Worm (Caenorhabditis elegans) whole organism, late embryonic: ENCODE measurements around the gene K02E2.11.
A peak's percentile ranks its signal among the peaks of the same experiment; 100 is the strongest.

Experiments
- C08G9.2 ChIP-seq: sonication (generic microtip); optimal IDR thresholded peaks from 2 replicates; lab custom pipeline; 2016; ENCODE audit warnings: mild to moderate bottlenecking, missing genetic modification characterization, moderate library complexity, missing compliant biosample characterization
- C38D4.7 ChIP-seq: fragments of 200-800 bp; sonication (Bioruptor generic); optimal IDR thresholded peaks from 2 replicates; lab custom pipeline; 2018; ENCODE audit warnings: mild to moderate bottlenecking, missing genetic modification characterization, moderate library complexity, missing compliant biosample characterization
- F13H6.1 ChIP-seq: sonication (generic microtip); optimal IDR thresholded peaks from 2 replicates; lab custom pipeline; 2016; ENCODE audit warnings: missing genetic modification characterization, missing compliant biosample characterization
- T23F11.4 ChIP-seq: fragments of 200-800 bp; sonication (Bioruptor generic); optimal IDR thresholded peaks from 2 replicates; lab custom pipeline; 2018; ENCODE audit warnings: mild to moderate bottlenecking, missing genetic modification characterization, missing compliant biosample characterization
- Y22D7AL.16 ChIP-seq: sonication (generic microtip); optimal IDR thresholded peaks from 2 replicates; lab custom pipeline; 2016; ENCODE audit warnings: missing genetic modification characterization, missing compliant biosample characterization
- ama-1 ChIP-seq: fragments of 150-350 bp; optimal IDR thresholded peaks from 2 replicates; lab custom pipeline; 2014
- ceh-14 ChIP-seq: sonication (generic microtip); optimal IDR thresholded peaks from 2 replicates; lab custom pipeline; 2016; ENCODE audit warnings: missing genotype, missing genetic modification characterization, missing compliant biosample characterization
- ceh-18 ChIP-seq: sonication (generic microtip); optimal IDR thresholded peaks from 2 replicates; lab custom pipeline; 2016; ENCODE audit warnings: missing genetic modification characterization, missing compliant biosample characterization
- ceh-2 ChIP-seq: sonication (generic microtip); optimal IDR thresholded peaks from 2 replicates; lab custom pipeline; 2016; ENCODE audit warnings: missing genotype, missing genetic modification characterization, missing compliant biosample characterization
- ceh-22 ChIP-seq: sonication (generic microtip); optimal IDR thresholded peaks from 2 replicates; lab custom pipeline; 2017; ENCODE audit warnings: missing biosample characterization, missing genetic modification characterization
- ceh-31 ChIP-seq: sonication (generic microtip); optimal IDR thresholded peaks from 2 replicates; lab custom pipeline; 2016; ENCODE audit warnings: missing genetic modification characterization, missing compliant biosample characterization
- ceh-45 ChIP-seq: fragments of 200-800 bp; sonication (Bioruptor generic); IDR thresholded peaks from 2 replicates; pipeline ENCODE4 v1.3.6; 2022; ENCODE audit warnings: missing genetic modification reagents, missing genetic modification characterization, missing compliant biosample characterization
- ceh-6 ChIP-seq: fragments of 200-800 bp; sonication (Bioruptor generic); optimal IDR thresholded peaks from 2 replicates; lab custom pipeline; 2018; ENCODE audit warnings: mild to moderate bottlenecking, missing genetic modification characterization, missing compliant biosample characterization
- ceh-9 ChIP-seq: sonication (generic microtip); optimal IDR thresholded peaks from 2 replicates; lab custom pipeline; 2016; ENCODE audit warnings: mild to moderate bottlenecking, missing genetic modification characterization, inconsistent platforms, missing compliant biosample characterization
- dmd-4 ChIP-seq: sonication (generic microtip); optimal IDR thresholded peaks from 2 replicates; lab custom pipeline; 2016; ENCODE audit warnings: borderline replicate concordance, missing genetic modification characterization, missing compliant biosample characterization
- elt-4 ChIP-seq: sonication (generic microtip); optimal IDR thresholded peaks from 2 replicates; lab custom pipeline; 2016; ENCODE audit warnings: missing genetic modification characterization, missing compliant biosample characterization
- eyg-1 ChIP-seq: sonication (generic microtip); optimal IDR thresholded peaks from 2 replicates; lab custom pipeline; 2016; ENCODE audit warnings: missing genotype, missing genetic modification characterization, missing compliant biosample characterization
- gmeb-2 ChIP-seq: sonication (generic microtip); optimal IDR thresholded peaks from 2 replicates; lab custom pipeline; 2016; ENCODE audit warnings: missing genetic modification characterization, inconsistent platforms, missing compliant biosample characterization
- hlh-13 ChIP-seq: fragments of 200-800 bp; sonication (Bioruptor generic); optimal IDR thresholded peaks from 2 replicates; lab custom pipeline; 2018; ENCODE audit warnings: mild to moderate bottlenecking, missing genetic modification characterization, missing compliant biosample characterization
- hlh-30 ChIP-seq: sonication (generic microtip); optimal IDR thresholded peaks from 2 replicates; lab custom pipeline; 2017; ENCODE audit warnings: antibody characterized with exemption, missing genetic modification characterization, missing compliant biosample characterization; ENCODE audit not compliant: insufficient read depth
- hlh-8 ChIP-seq: sonication (generic microtip); optimal IDR thresholded peaks from 2 replicates; lab custom pipeline; 2016; ENCODE audit warnings: missing genotype, missing genetic modification characterization, missing compliant biosample characterization
- nhr-11 ChIP-seq: fragments of 150-350 bp; optimal IDR thresholded peaks from 2 replicates; lab custom pipeline; 2014; ENCODE audit warnings: missing biosample characterization, missing genetic modification characterization
- nhr-232 ChIP-seq: sonication (generic microtip); optimal IDR thresholded peaks from 2 replicates; lab custom pipeline; 2016; ENCODE audit warnings: missing genetic modification characterization, missing compliant biosample characterization
- pha-2 ChIP-seq: sonication (generic microtip); optimal IDR thresholded peaks from 2 replicates; lab custom pipeline; 2017; ENCODE audit warnings: mild to moderate bottlenecking, missing genetic modification characterization, missing compliant biosample characterization
- pros-1 ChIP-seq: fragments of 150-350 bp; optimal IDR thresholded peaks from 2 replicates; lab custom pipeline; 2014; ENCODE audit warnings: missing biosample characterization, missing genetic modification reagents, missing genetic modification characterization
- ref-2 ChIP-seq: sonication (generic microtip); optimal IDR thresholded peaks from 2 replicates; lab custom pipeline; 2016; ENCODE audit warnings: missing genetic modification characterization, missing compliant biosample characterization
- rnt-1 ChIP-seq: sonication (generic microtip); optimal IDR thresholded peaks from 2 replicates; lab custom pipeline; 2016; ENCODE audit warnings: missing genetic modification characterization, missing compliant biosample characterization
- sox-2 ChIP-seq: fragments of 200-800 bp; sonication (Bioruptor generic); IDR thresholded peaks from 2 replicates; pipeline ENCODE4 v1.3.6; 2022; ENCODE audit warnings: missing genetic modification reagents, missing genetic modification characterization, missing compliant biosample characterization
- sox-4 ChIP-seq: sonication (generic microtip); optimal IDR thresholded peaks from 2 replicates; lab custom pipeline; 2017; ENCODE audit warnings: mild to moderate bottlenecking, missing genetic modification characterization, inconsistent platforms, missing compliant biosample characterization
- syd-9 ChIP-seq: sonication (generic microtip); optimal IDR thresholded peaks from 2 replicates; lab custom pipeline; 2016; ENCODE audit warnings: mild to moderate bottlenecking, missing genetic modification characterization, moderate library complexity, missing compliant biosample characterization
- tbx-2 ChIP-seq: sonication (generic microtip); optimal IDR thresholded peaks from 2 replicates; lab custom pipeline; 2016; ENCODE audit warnings: missing genetic modification characterization, missing compliant biosample characterization
- tbx-7 ChIP-seq: sonication (generic microtip); optimal IDR thresholded peaks from 2 replicates; lab custom pipeline; 2016; ENCODE audit warnings: missing genotype, missing genetic modification characterization, missing compliant biosample characterization
- ttx-3 ChIP-seq: sonication (generic microtip); optimal IDR thresholded peaks from 2 replicates; lab custom pipeline; 2016; ENCODE audit warnings: missing genetic modification reagents, missing genetic modification characterization, missing compliant biosample characterization
- unc-42 ChIP-seq: sonication (generic microtip); optimal IDR thresholded peaks from 2 replicates; lab custom pipeline; 2016; ENCODE audit warnings: missing genotype, missing genetic modification characterization, missing compliant biosample characterization
- unc-55 ChIP-seq: sonication (generic microtip); optimal IDR thresholded peaks from 2 replicates; lab custom pipeline; 2017; ENCODE audit warnings: missing biosample characterization, missing genetic modification reagents, missing genetic modification characterization
- unc-86 ChIP-seq: sonication (generic microtip); optimal IDR thresholded peaks from 2 replicates; lab custom pipeline; 2016; ENCODE audit warnings: missing genetic modification characterization, missing compliant biosample characterization

The K02E2.11 gene

ce11 chrV:20410285-20410684 is 27.2 kb downstream of the K02E2.11 start:
- TF ChIP-seq ceh-6 (GFP tag; lab: Kevin White, UChicago) = no peak
- TF ChIP-seq elt-4 (tag; lab: Kevin White, UChicago) = no peak
- TF ChIP-seq ceh-22 = no peak
- TF ChIP-seq pha-2 (tag; lab: Kevin White, UChicago) = peak; percentile 49
- TF ChIP-seq sox-4 (tag; lab: Kevin White, UChicago) = peak; percentile 14
- peak; percentile 41 for TF ChIP-seq unc-55

- no peak for TF ChIP-seq ceh-14 (tag; lab: Kevin White, UChicago)
- no peak for TF ChIP-seq eyg-1
- TF ChIP-seq ama-1 (lab: Kevin White, UChicago) = no peak
- TF ChIP-seq nhr-232 (tag; lab: Kevin White, UChicago) = no peak
- TF ChIP-seq tbx-7 (tag; lab: Kevin White, UChicago) = no peak
- no peak for TF ChIP-seq hlh-30 (tag; lab: Kevin White, UChicago)
- no peak for TF ChIP-seq C38D4.7 (GFP tag; lab: Kevin White, UChicago)
- TF ChIP-seq ceh-45 (GFP tag; lab: Robert Waterston, UW) = no peak
- TF ChIP-seq unc-42 (tag; lab: Kevin White, UChicago) = no peak
- no peak for TF ChIP-seq ceh-31 (tag; lab: Kevin White, UChicago)
- TF ChIP-seq ref-2 (tag; lab: Kevin White, UChicago) = no peak
- TF ChIP-seq ceh-2 (tag; lab: Kevin White, UChicago) = no peak
- no peak for TF ChIP-seq dmd-4 (tag; lab: Kevin White, UChicago)
- no peak for TF ChIP-seq gmeb-2 (tag; lab: Kevin White, UChicago)
- no peak for TF ChIP-seq unc-86
- no peak for TF ChIP-seq ceh-18 (tag; lab: Kevin White, UChicago)
- no peak for TF ChIP-seq Y22D7AL.16 (tag; lab: Kevin White, UChicago)
- TF ChIP-seq syd-9 = no peak
- TF ChIP-seq ttx-3 (tag; lab: Kevin White, UChicago) = no peak
- no peak for TF ChIP-seq hlh-8 (tag; lab: Kevin White, UChicago)
These were observed 28.5 kb downstream of the K02E2.11 start, which contains the start of gene F53H2.3 for ce11 chrV:20411659-20412058. Gene F53H2.3, minus strand, starts transcription at chrV:20411759.

ce11 chrV:20412225-20412624 is 29.1 kb downstream of the K02E2.11 start:
- TF ChIP-seq pros-1 (tag; lab: Kevin White, UChicago) = no peak
- TF ChIP-seq tbx-2 (tag; lab: Kevin White, UChicago) = no peak
- no peak for TF ChIP-seq nhr-11
- TF ChIP-seq hlh-30 (tag; lab: Kevin White, UChicago) = peak; percentile 6
- no peak for TF ChIP-seq tbx-7 (tag; lab: Kevin White, UChicago)
- TF ChIP-seq, all 69 proteins: peak for 1

- TF ChIP-seq Y22D7AL.16 (tag; lab: Kevin White, UChicago) = no peak
- TF ChIP-seq sox-2 (GFP tag; lab: Robert Waterston, UW) = no peak
- no peak for TF ChIP-seq rnt-1 (tag; lab: Kevin White, UChicago)
- TF ChIP-seq F13H6.1 = no peak
- no peak for TF ChIP-seq hlh-8 (tag; lab: Kevin White, UChicago)
- no peak for TF ChIP-seq C08G9.2 (tag; lab: Kevin White, UChicago)
- no peak for TF ChIP-seq hlh-13
- TF ChIP-seq nhr-232 (tag; lab: Kevin White, UChicago) = no peak
- TF ChIP-seq pros-1 (tag; lab: Kevin White, UChicago) = no peak
- no peak for TF ChIP-seq unc-42 (tag; lab: Kevin White, UChicago)
- TF ChIP-seq ceh-9 = no peak
- no peak for TF ChIP-seq ceh-6 (GFP tag; lab: Kevin White, UChicago)
- no peak for TF ChIP-seq T23F11.4 (GFP tag; lab: Kevin White, UChicago)
- no peak for TF ChIP-seq ceh-2 (tag; lab: Kevin White, UChicago)
- no peak for TF ChIP-seq eyg-1
These were observed 30.3 kb downstream of the K02E2.11 start for ce11 chrV:20413426-20413825.
